Fruit fly (Drosophila melanogaster) whole organism, embryonic: ENCODE measurements around the gene Adck5.

ENCODE experiments used
- ATbp ChIP-seq: fragments of 200-800 bp; sonication (Bioruptor generic); optimal IDR thresholded peaks from 2 replicates; lab custom pipeline; 2017; ENCODE audit warnings: missing biosample characterization, mild to moderate bottlenecking, missing genetic modification characterization, missing genetic modification reagents
- Ada2b ChIP-seq: fragments of 200-800 bp; sonication (Bioruptor generic); IDR thresholded peaks from 2 replicates; pipeline ENCODE4 v1.3.6; 2022; ENCODE audit warnings: missing biosample characterization, missing genetic modification characterization
- B-H1 ChIP-seq: fragments of 200-800 bp; sonication (Bioruptor generic); IDR thresholded peaks from 3 replicates; pipeline ENCODE4 v1.3.6; 2022; ENCODE audit warnings: missing biosample characterization, missing genetic modification characterization
- CG1024 ChIP-seq: fragments of 200-800 bp; sonication (Bioruptor generic); IDR thresholded peaks from 2 replicates; pipeline ENCODE4 v1.3.6; 2022; ENCODE audit warnings: missing biosample characterization, missing genetic modification characterization
- CG10267 ChIP-seq: fragments of 200-800 bp; sonication (Bioruptor generic); optimal IDR thresholded peaks from 2 replicates; lab custom pipeline; 2018; ENCODE audit warnings: missing biosample characterization, mild to moderate bottlenecking, missing genetic modification characterization, moderate library complexity
- CG10959 ChIP-seq: fragments of 200-800 bp; sonication (Bioruptor generic); IDR thresholded peaks from 2 replicates; pipeline ENCODE4 v1.3.6; 2022; ENCODE audit warnings: missing biosample characterization, missing genetic modification characterization
- CG12744 ChIP-seq: fragments of 200-800 bp; sonication (Bioruptor generic); optimal IDR thresholded peaks from 2 replicates; lab custom pipeline; 2016; ENCODE audit warnings: missing biosample characterization, missing genetic modification characterization
- CG14014 ChIP-seq: fragments of 200-800 bp; sonication (Bioruptor generic); IDR thresholded peaks from 2 replicates; pipeline ENCODE4 v1.3.6; 2022; ENCODE audit warnings: missing biosample characterization, missing genetic modification characterization
- CG14710 ChIP-seq: fragments of 200-800 bp; sonication (Bioruptor generic); optimal IDR thresholded peaks from 3 replicates; lab custom pipeline; 2019; ENCODE audit warnings: missing biosample characterization, mild to moderate bottlenecking, missing genetic modification characterization, moderate library complexity
- CG15696 ChIP-seq: fragments of 200-800 bp; sonication (Bioruptor generic); optimal IDR thresholded peaks from 2 replicates; lab custom pipeline; 2019; ENCODE audit warnings: missing biosample characterization, mild to moderate bottlenecking, missing genetic modification characterization, moderate library complexity
- CG1792 ChIP-seq: fragments of 200-800 bp; sonication (Bioruptor generic); optimal IDR thresholded peaks from 2 replicates; lab custom pipeline; 2016; ENCODE audit warnings: missing biosample characterization, missing genetic modification characterization
- CG2202 ChIP-seq: fragments of 200-800 bp; sonication (Bioruptor generic); optimal IDR thresholded peaks from 2 replicates; lab custom pipeline; 2018; ENCODE audit warnings: missing biosample characterization, mild to moderate bottlenecking, missing genetic modification characterization
- CG31224 ChIP-seq: fragments of 200-800 bp; sonication (Bioruptor generic); IDR thresholded peaks from 2 replicates; pipeline ENCODE4 v1.3.6; 2022; ENCODE audit warnings: missing biosample characterization, missing genetic modification characterization
- CG3995 ChIP-seq: fragments of 200-800 bp; sonication (Bioruptor generic); optimal IDR thresholded peaks from 3 replicates; lab custom pipeline; 2016; ENCODE audit warnings: missing biosample characterization, missing genetic modification characterization
- CG4360 ChIP-seq: fragments of 200-800 bp; sonication (Bioruptor generic); IDR thresholded peaks from 2 replicates; pipeline ENCODE4 v1.3.6; 2022; ENCODE audit warnings: missing biosample characterization, missing genetic modification characterization
- CG6683 ChIP-seq: fragments of 200-800 bp; sonication (Bioruptor generic); optimal IDR thresholded peaks from 2 replicates; lab custom pipeline; 2017; ENCODE audit warnings: missing biosample characterization, mild to moderate bottlenecking, missing genetic modification characterization, missing genetic modification reagents
- CG9437 ChIP-seq: fragments of 200-800 bp; sonication (Bioruptor generic); optimal IDR thresholded peaks from 2 replicates; lab custom pipeline; 2018; ENCODE audit warnings: missing biosample characterization, mild to moderate bottlenecking, missing genetic modification characterization
- CTCF ChIP-seq: fragments of 200-800 bp; sonication (Bioruptor generic); optimal IDR thresholded peaks from 2 replicates; lab custom pipeline; 2017; ENCODE audit warnings: missing biosample characterization, mild to moderate bottlenecking, missing genetic modification characterization, moderate library complexity
- CkIIα-i1 ChIP-seq: fragments of 200-800 bp; sonication (Bioruptor generic); IDR thresholded peaks from 2 replicates; pipeline ENCODE4 v1.3.6; 2022; ENCODE audit warnings: missing biosample characterization, missing genetic modification characterization
- Doc3 ChIP-seq: fragments of 200-800 bp; sonication (Bioruptor generic); IDR thresholded peaks from 3 replicates; pipeline ENCODE4 v1.3.6; 2022; ENCODE audit warnings: missing biosample characterization, missing genetic modification characterization; ENCODE audit not compliant: partially characterized antibody
- Fer2 ChIP-seq: fragments of 200-800 bp; sonication (Bioruptor generic); optimal IDR thresholded peaks from 2 replicates; lab custom pipeline; 2018; ENCODE audit warnings: missing biosample characterization, mild to moderate bottlenecking, missing genetic modification characterization, moderate library complexity
- MTF-1 ChIP-seq: fragments of 200-800 bp; sonication (Bioruptor generic); optimal IDR thresholded peaks from 2 replicates; lab custom pipeline; 2018; ENCODE audit warnings: missing biosample characterization, mild to moderate bottlenecking, missing genetic modification characterization, borderline replicate concordance
- Oli ChIP-seq: fragments of 200-800 bp; sonication (Bioruptor generic); optimal IDR thresholded peaks from 2 replicates; lab custom pipeline; 2018; ENCODE audit warnings: missing biosample characterization, mild to moderate bottlenecking, missing genetic modification characterization, moderate library complexity
- Opbp ChIP-seq: fragments of 200-800 bp; sonication (Bioruptor generic); IDR thresholded peaks from 3 replicates; pipeline ENCODE4 v1.3.6; 2022; ENCODE audit warnings: missing biosample characterization, missing genetic modification characterization; ENCODE audit not compliant: partially characterized antibody
- Optix ChIP-seq: fragments of 200-800 bp; sonication (Bioruptor generic); IDR thresholded peaks from 3 replicates; pipeline ENCODE4 v1.3.6; 2022; ENCODE audit warnings: missing biosample characterization, missing genetic modification characterization
- Rfx ChIP-seq: fragments of 200-800 bp; sonication (Bioruptor generic); IDR thresholded peaks from 2 replicates; pipeline ENCODE4 v1.3.6; 2022; ENCODE audit warnings: missing biosample characterization, missing genetic modification characterization
- Sin3A ChIP-seq: fragments of >200 bp; optimal IDR thresholded peaks from 2 replicates; lab custom pipeline; 2018
- Sox102F ChIP-seq: fragments of 200-800 bp; sonication (Bioruptor generic); optimal IDR thresholded peaks from 2 replicates; lab custom pipeline; 2018; ENCODE audit warnings: missing biosample characterization, mild to moderate bottlenecking, missing genetic modification characterization, moderate library complexity
- Spps ChIP-seq: fragments of 200-800 bp; sonication (Bioruptor generic); optimal IDR thresholded peaks from 2 replicates; lab custom pipeline; 2018; ENCODE audit warnings: missing biosample characterization, mild to moderate bottlenecking, missing genetic modification characterization
- Ssrp ChIP-seq: fragments of 200-800 bp; sonication (Bioruptor generic); optimal IDR thresholded peaks from 2 replicates; lab custom pipeline; 2018; ENCODE audit warnings: missing biosample characterization, mild to moderate bottlenecking, missing genetic modification characterization, moderate library complexity
- ap ChIP-seq: fragments of 200-800 bp; sonication (Bioruptor generic); IDR thresholded peaks from 2 replicates; pipeline ENCODE4 v1.3.6; 2022; ENCODE audit warnings: missing biosample characterization, missing genetic modification characterization
- bcd ChIP-seq: fragments of 200-800 bp; sonication (Bioruptor generic); optimal IDR thresholded peaks from 2 replicates; lab custom pipeline; 2017; ENCODE audit warnings: missing biosample characterization, mild to moderate bottlenecking, missing genetic modification characterization
- chif ChIP-seq, 2 experiments: fragments of 200-800 bp; sonication (Bioruptor generic); optimal IDR thresholded peaks; 3 replicates each; lab custom pipeline; 2016; ENCODE audit warnings: missing biosample characterization in 2 of 2, missing genetic modification characterization in 2 of 2
- dati ChIP-seq: fragments of 200-800 bp; sonication (Bioruptor generic); IDR thresholded peaks from 2 replicates; pipeline ENCODE4 v1.3.6; 2022; ENCODE audit warnings: missing biosample characterization, missing genetic modification characterization
- dpn ChIP-seq, 2 experiments: fragments of 200-800 bp; sonication (Bioruptor generic); optimal IDR thresholded peaks; 3 replicates each; lab custom pipeline; 2016; ENCODE audit warnings: missing biosample characterization in 2 of 2, missing genetic modification characterization in 2 of 2
- nom ChIP-seq: fragments of 200-800 bp; sonication (Bioruptor generic); optimal IDR thresholded peaks from 2 replicates; lab custom pipeline; 2017; ENCODE audit warnings: missing biosample characterization, missing genetic modification characterization, mild to moderate bottlenecking, moderate library complexity, missing genetic modification reagents
- odd ChIP-seq: fragments of 200-800 bp; sonication (Bioruptor generic); optimal IDR thresholded peaks from 2 replicates; lab custom pipeline; 2017; ENCODE audit warnings: missing biosample characterization, mild to moderate bottlenecking, missing genetic modification characterization
- pan ChIP-seq, 4 experiments: fragments of >200 bp in 3 of 4; fragments of 200-800 bp in 1 of 4; sonication (Bioruptor generic) in 1 of 4; optimal IDR thresholded peaks in 3 of 4; IDR thresholded peaks in 1 of 4; 2 replicates each; pipeline versions ENCODE4 v1.3.6 to Lab custom; 2017 to 2022; ENCODE audit warnings: missing biosample characterization in 2 of 4, missing genetic modification characterization in 2 of 4, mixed read lengths in 1 of 4
- pnt ChIP-seq: fragments of 200-800 bp; sonication (Bioruptor generic); optimal IDR thresholded peaks from 3 replicates; lab custom pipeline; 2016; ENCODE audit warnings: missing biosample characterization, missing genetic modification characterization
- prd ChIP-seq, 3 experiments: fragments of >200 bp in 2 of 3; fragments of 200-800 bp in 1 of 3; sonication (Bioruptor generic) in 1 of 3; optimal IDR thresholded peaks in 2 of 3; IDR thresholded peaks in 1 of 3; 2 replicates in 2 of 3; 3 replicates in 1 of 3; pipeline versions ENCODE4 v1.3.6 to Lab custom; 2017 to 2022; ENCODE audit warnings: missing biosample characterization in 1 of 3, missing genetic modification characterization in 1 of 3
- schlank ChIP-seq: fragments of 200-800 bp; sonication (Bioruptor generic); optimal IDR thresholded peaks from 2 replicates; lab custom pipeline; 2018; ENCODE audit warnings: missing biosample characterization, mild to moderate bottlenecking, missing genetic modification characterization
- slbo ChIP-seq: fragments of 200-800 bp; sonication (Bioruptor generic); IDR thresholded peaks from 2 replicates; pipeline ENCODE4 v1.3.6; 2022; ENCODE audit warnings: missing biosample characterization, missing genetic modification characterization
- sob ChIP-seq: fragments of 200-800 bp; sonication (Bioruptor generic); IDR thresholded peaks from 2 replicates; pipeline ENCODE4 v1.3.6; 2022; ENCODE audit warnings: missing biosample characterization, missing genetic modification characterization
- ssp ChIP-seq: fragments of 200-800 bp; sonication (Bioruptor generic); IDR thresholded peaks from 2 replicates; pipeline ENCODE4 v1.3.6; 2022; ENCODE audit warnings: missing biosample characterization, missing genetic modification characterization
- tna ChIP-seq: fragments of 200-800 bp; sonication (Bioruptor generic); IDR thresholded peaks from 2 replicates; pipeline ENCODE4 v1.3.6; 2022; ENCODE audit warnings: missing biosample characterization, missing genetic modification characterization; ENCODE audit not compliant: partially characterized antibody
- trh ChIP-seq: fragments of 200-800 bp; sonication (Bioruptor generic); optimal IDR thresholded peaks from 2 replicates; lab custom pipeline; 2016; ENCODE audit warnings: missing biosample characterization, missing genetic modification characterization
- vvl ChIP-seq: fragments of 200-800 bp; sonication (Bioruptor generic); IDR thresholded peaks from 2 replicates; pipeline ENCODE4 v1.3.6; 2022; ENCODE audit warnings: missing biosample characterization, missing genetic modification characterization
- wor ChIP-seq: fragments of 200-800 bp; sonication (Bioruptor generic); IDR thresholded peaks from 2 replicates; pipeline ENCODE4 v1.3.6; 2022; ENCODE audit warnings: missing biosample characterization, missing genetic modification characterization
- zf30C ChIP-seq: fragments of 200-800 bp; sonication (Bioruptor generic); optimal IDR thresholded peaks from 3 replicates; lab custom pipeline; 2018; ENCODE audit warnings: missing biosample characterization, mild to moderate bottlenecking, missing genetic modification characterization

Adck5 gene

DNA sequence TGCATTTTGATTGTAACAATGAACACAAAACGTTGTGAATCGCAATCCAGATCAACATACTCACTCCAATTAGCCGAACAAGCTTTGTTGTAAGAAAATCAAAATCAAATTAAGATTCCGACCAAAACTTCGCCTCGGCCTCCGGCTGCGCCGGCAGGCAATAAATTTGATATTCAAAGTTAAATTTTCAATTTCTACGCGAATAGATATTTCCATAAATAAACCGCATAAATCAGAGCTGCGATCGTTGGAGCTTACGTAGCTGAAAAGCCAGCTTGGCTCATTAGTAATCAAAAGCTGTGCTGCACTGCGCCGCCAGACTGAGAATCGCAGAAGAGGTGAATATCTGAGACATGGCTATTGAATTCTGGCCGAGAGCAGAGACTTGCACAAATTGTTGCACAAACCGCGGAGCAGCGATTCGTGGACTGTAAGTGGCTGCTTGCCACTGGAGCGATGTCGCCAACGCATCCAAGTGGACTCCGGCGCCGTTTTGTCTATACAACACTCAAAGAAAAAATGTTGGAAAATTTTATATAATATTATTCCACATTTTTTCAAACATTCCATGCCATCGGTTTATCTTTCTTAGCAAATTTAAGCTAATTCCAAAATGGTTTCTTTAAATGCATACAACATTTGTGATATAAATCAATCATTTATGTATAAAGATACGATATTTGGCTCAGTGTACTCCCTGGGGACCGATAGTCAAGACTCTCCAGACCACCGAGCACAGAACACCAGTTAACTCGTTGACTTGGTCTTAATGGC is 21.0 kb upstream of the Adck5 start (continued):
- TF ChIP-seq tna (GFP tag; lab: Robert Waterston, UW) (no peak), nom (GFP tag; lab: Kevin White, UChicago) (peak; percentile 71), sob (GFP tag; lab: Robert Waterston, UW) (no peak), B-H1 (no peak), vvl (GFP tag; lab: Robert Waterston, UW) (peak; percentile 87), Optix (GFP tag; lab: Robert Waterston, UW) (no peak), CG9437 (GFP tag; lab: Kevin White, UChicago) (peak; percentile 35), bcd (peak; percentile 46), wor (GFP tag; lab: Robert Waterston, UW) (peak; percentile 24; the same call in 1 of the 2 replicates), CG2202 (tag; lab: Kevin White, UChicago) (peak; percentile 9), Doc3 (GFP tag; lab: Robert Waterston, UW) (no peak), slbo (GFP tag; lab: Robert Waterston, UW) (no peak), dpn (GFP tag; optimal IDR thresholded peaks at IDR 0.05; lab: Kevin White, UChicago) (peak in 1 of 2 experiments; percentile 19), trh (GFP tag; lab: Kevin White, UChicago) (no peak), CG1792 (GFP tag; lab: Kevin White, UChicago) (no peak), CG12744 (GFP tag; lab: Kevin White, UChicago) (no peak), CG10267 (peak; percentile 52), schlank (tag; lab: Kevin White, UChicago) (no peak), ssp (GFP tag; lab: Robert Waterston, UW) (no peak), CG4360 (GFP tag; lab: Robert Waterston, UW) (no peak), chif (GFP tag; optimal IDR thresholded peaks at IDR 0.05; lab: Kevin White, UChicago) (peak in 1 of 2 experiments; percentile 2), Ada2b (GFP tag; lab: Robert Waterston, UW) (0 out of 2 replicates have a peak, but pooled peaks have one; percentile 21), CG1024 (GFP tag; lab: Robert Waterston, UW) (no peak), dati (GFP tag; lab: Robert Waterston, UW) (no peak), CG14710 (tag; lab: Kevin White, UChicago) (peak; percentile 62), CG3995 (no peak), CG14014 (GFP tag; lab: Robert Waterston, UW) (peak; percentile 22; the same call in 1 of the 2 replicates), CTCF (GFP tag; lab: Kevin White, UChicago) (no peak), pnt (GFP tag; lab: Kevin White, UChicago) (no peak), CG15696 (no peak), zf30C (no peak), Sox102F (peak; percentile 67), ATbp (GFP tag; lab: Kevin White, UChicago) (peak; percentile 41), pan (optimal IDR thresholded peaks at IDR 0.05; lab: Kevin White, UChicago) (no peak), pan (GFP tag; optimal IDR thresholded peaks at IDR 0.05 in 1 of 2, IDR thresholded peaks at IDR 0.05 in 1 of 2) (peak in 1 of 2 experiments; percentile 52), CG6683 (GFP tag; lab: Kevin White, UChicago) (no peak), CkIIα-i1 (GFP tag; lab: Robert Waterston, UW) (no peak), Oli (tag; lab: Kevin White, UChicago) (peak; percentile 53), CG31224 (GFP tag; lab: Robert Waterston, UW) (no peak), Ssrp (tag; lab: Kevin White, UChicago) (peak; percentile 58), odd (peak; percentile 15), prd (optimal IDR thresholded peaks at IDR 0.05; lab: Kevin White, UChicago) (no peak), prd (GFP tag; IDR thresholded peaks at IDR 0.05; lab: Robert Waterston, UW) (peak; percentile 56; the same call in 2 of the 3 replicates), Sin3A (lab: Kevin White, UChicago) (no peak), ap (GFP tag; lab: Robert Waterston, UW) (0 out of 2 replicates have a peak, but pooled peaks have one; percentile 44), Opbp (GFP tag; lab: Robert Waterston, UW) (no peak), Rfx (GFP tag; lab: Robert Waterston, UW) (no peak), Spps (peak; percentile 22), CG10959 (GFP tag; lab: Robert Waterston, UW) (no peak), MTF-1 (GFP tag; lab: Kevin White, UChicago) (peak; percentile 2), Fer2 (no peak)
